Fruit fly (Drosophila melanogaster) whole organism: ENCODE data around the gene Hipk.

Source experiments
- pan ChIP-seq: fragments of >200 bp; optimal IDR thresholded peaks from 2 replicates; lab custom pipeline; 2017
- psq ChIP-seq: fragments of >200 bp; optimal IDR thresholded peaks from 2 replicates; lab custom pipeline; 2017
- usp ChIP-seq: fragments of >200 bp; optimal IDR thresholded peaks from 2 replicates; lab custom pipeline; 2017; ENCODE audit warnings: missing biosample characterization, missing genetic modification characterization, mixed read lengths

- TF ChIP-seq pan (no peak), psq (lab: Kevin White, UChicago) (no peak), usp (GFP tag; lab: Kevin White, UChicago) (no peak)
Observed at dm6 chr3L:531280-531853, 11.5 kb upstream of the Hipk start.
